Worm (Caenorhabditis elegans): ENCODE measurements around the gene lec-4.
A peak's percentile ranks its signal among the peaks of the same experiment; 100 is the strongest.

Gene lec-4

DNA sequence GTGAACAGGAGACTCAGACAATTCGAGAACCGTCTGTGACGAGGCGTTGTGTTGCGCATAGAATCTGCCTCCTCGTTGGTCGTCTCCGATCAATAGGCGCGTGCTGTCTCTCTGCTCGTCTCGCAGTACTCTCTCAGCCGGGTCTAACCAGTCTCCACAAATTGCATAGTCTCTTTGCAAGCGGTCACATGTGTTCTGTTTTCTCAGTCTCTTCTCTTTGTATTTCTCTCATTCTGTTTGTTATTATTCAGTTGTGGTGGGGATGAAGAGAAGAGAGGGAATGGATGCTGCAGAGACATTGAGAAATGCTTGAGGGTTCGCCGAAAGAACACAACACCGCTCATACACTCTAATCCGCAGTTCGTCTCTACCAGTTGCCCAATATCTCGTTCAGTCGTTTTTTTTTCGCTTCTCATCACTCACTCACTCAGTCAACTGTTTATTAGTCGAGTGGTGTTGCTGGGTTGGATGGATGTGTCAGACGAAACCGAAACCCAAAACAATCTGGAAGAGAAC, 28.3 kb upstream of the lec-4 start (continued):
- TF ChIP-seq atf-7 (tag; optimal IDR thresholded peaks at IDR 0.05) (peak; percentile 84), D2030.7 (GFP tag; IDR thresholded peaks at IDR 0.05) (no peak), F55B11.4 (tag; optimal IDR thresholded peaks at IDR 0.05; ENCODE audit: borderline replicate concordance, insufficient read depth) (no peak), F52B5.7 (tag; optimal IDR thresholded peaks at IDR 0.05) (peak; percentile 7), akir-1 (GFP tag; optimal IDR thresholded peaks at IDR 0.05) (no peak), ztf-3 (GFP tag; optimal IDR thresholded peaks at IDR 0.05) (peak; percentile 77), nhr-120 (GFP tag; IDR thresholded peaks at IDR 0.05) (no peak), nfya-1 (tag; optimal IDR thresholded peaks at IDR 0.05; ENCODE audit: borderline replicate concordance, insufficient read depth) (no peak), let-607 (tag; optimal IDR thresholded peaks at IDR 0.05) (peak in 1 of 2 experiments; percentile 83), egl-18 (GFP tag; IDR thresholded peaks at IDR 0.05) (no peak), Y53G8AR.9 (GFP tag; conservative IDR thresholded peaks at IDR 0.05) (peak; percentile 62), bed-2 (GFP tag; IDR thresholded peaks at IDR 0.05) (no peak), F57C9.4 (tag; optimal IDR thresholded peaks at IDR 0.05) (no peak), ceh-58 (GFP tag; IDR thresholded peaks at IDR 0.05) (no peak), repo-1 (tag; optimal IDR thresholded peaks at IDR 0.05) (peak; percentile 69), zim-3 (tag; optimal IDR thresholded peaks at IDR 0.05) (no peak), hlh-12 (tag; optimal IDR thresholded peaks at IDR 0.05) (no peak), xnd-1 (tag; optimal IDR thresholded peaks at IDR 0.05) (no peak), fkh-3 (tag; optimal IDR thresholded peaks at IDR 0.05) (no peak), lin-26 (GFP tag; IDR thresholded peaks at IDR 0.05) (peak; percentile 70; the same call in 1 of the 2 replicates), mes-4 (tag; optimal IDR thresholded peaks at IDR 0.05) (no peak), sptf-2 (GFP tag; optimal IDR thresholded peaks at IDR 0.05) (no peak), rcor-1 (GFP tag; IDR thresholded peaks at IDR 0.05) (peak; percentile 42), ztf-26 (tag; optimal IDR thresholded peaks at IDR 0.05) (peak; percentile 94), snpc-4 (GFP tag; optimal IDR thresholded peaks at IDR 0.05) (peak; percentile 25), snpc-4 (tag; optimal IDR thresholded peaks at IDR 0.05) (peak in 3 of 4 experiments; percentile 49 to 78 (median 64)), hmg-1.2 (GFP tag; IDR thresholded peaks at IDR 0.05) (peak; percentile 93), snpc-1.1 (tag; optimal IDR thresholded peaks at IDR 0.05; ENCODE audit: insufficient read depth) (peak; percentile 5), lin-54 (GFP tag; optimal IDR thresholded peaks at IDR 0.05) (peak; percentile 77), ztf-6 (GFP tag; IDR thresholded peaks at IDR 0.05) (no peak), nfya-2 (GFP tag; IDR thresholded peaks at IDR 0.05) (no peak), madf-6 (GFP tag; IDR thresholded peaks at IDR 0.05) (peak; percentile 42; the same call in 1 of the 2 replicates), F49E8.2 (tag; optimal IDR thresholded peaks at IDR 0.05; ENCODE audit: insufficient read depth) (no peak), dpl-1 (GFP tag; optimal IDR thresholded peaks at IDR 0.05) (no peak), tlf-1 (GFP tag; optimal IDR thresholded peaks at IDR 0.05) (peak; percentile 74), F22D6.2 (tag; optimal IDR thresholded peaks at IDR 0.05) (peak; percentile 71), lsy-27 (tag; optimal IDR thresholded peaks at IDR 0.05; ENCODE audit: borderline replicate concordance, insufficient read depth) (no peak), lin-40 (tag; optimal IDR thresholded peaks at IDR 0.05) (peak; percentile 95), nhr-27 (tag; optimal IDR thresholded peaks at IDR 0.05) (no peak), ZK185.1 (tag; optimal IDR thresholded peaks at IDR 0.05; ENCODE audit: poor library complexity, severe bottlenecking) (peak; percentile 88), lin-35 (GFP tag; optimal IDR thresholded peaks at IDR 0.05) (peak in 2 of 3 experiments; percentile 22 to 88), Y95B8A.8 (GFP tag; IDR thresholded peaks at IDR 0.05) (no peak), egrh-3 (GFP tag; IDR thresholded peaks at IDR 0.05) (no peak), cebp-2 (GFP tag; IDR thresholded peaks at IDR 0.05) (no peak), ztf-22 (GFP tag; optimal IDR thresholded peaks at IDR 0.05) (peak; percentile 54), B0019.2 (GFP tag; conservative IDR thresholded peaks at IDR 0.05) (no peak), unc-130 (GFP tag; optimal IDR thresholded peaks at IDR 0.05) (peak; percentile 2)

Data from whole organism, young adult.